Fruit fly (Drosophila melanogaster) S2 (cell line): ENCODE results near the gene CG8149.

ENCODE experiments used
- CG8478 ChIP-seq: fragments of >200 bp; optimal IDR thresholded peaks from 2 replicates; lab custom pipeline; 2018
- CTCF ChIP-seq, 2 experiments: fragments of >200 bp; optimal IDR thresholded peaks; 2 replicates each; lab custom pipeline; 2018

Gene CG8149

dm6 chr3R:9527907-9528842 lies 23.7 kb downstream of the CG8149 start:
- TF ChIP-seq CG8478 (no peak), CTCF (optimal IDR thresholded peaks at IDR 0.05; lab: Kevin White, UChicago) (no peak)

dm6 chr3R:9529387-9529897 lies 25.0 kb downstream of the CG8149 start:
- no peak for TF ChIP-seq CG8478
- no peak for TF ChIP-seq CTCF (optimal IDR thresholded peaks at IDR 0.05; lab: Kevin White, UChicago)

dm6 chr3R:9529913-9530312 lies 25.5 kb downstream of the CG8149 start:
- TF ChIP-seq CG8478, result no peak

dm6 chr3R:9532437-9533180 lies 28.2 kb downstream of the CG8149 start, which contains the start of gene by:
TSS of gene by (minus strand) at chr3R:9533011.
- no peak for TF ChIP-seq CTCF (optimal IDR thresholded peaks at IDR 0.05; lab: Kevin White, UChicago)
- TF ChIP-seq CG8478, result no peak

- TF ChIP-seq CTCF (optimal IDR thresholded peaks at IDR 0.05; lab: Kevin White, UChicago), result no peak
- TF ChIP-seq CG8478, result no peak
Measured at dm6 chr3R:9533181-9534124, 29.0 kb downstream of the CG8149 start.

dm6 chr3R:9534125-9534496 lies 29.7 kb downstream of the CG8149 start:
- TF ChIP-seq CG8478 (no peak), CTCF (optimal IDR thresholded peaks at IDR 0.05; lab: Kevin White, UChicago) (no peak)

dm6 chr3R:9534595-9535217 lies 30.2 kb downstream of the CG8149 start:
- TF ChIP-seq CTCF (optimal IDR thresholded peaks at IDR 0.05; lab: Kevin White, UChicago) (no peak), CG8478 (no peak)

dm6 chr3R:9543495-9544180 lies 39.2 kb downstream of the CG8149 start:
- TF ChIP-seq CG8478 (no peak), CTCF (optimal IDR thresholded peaks at IDR 0.05; lab: Kevin White, UChicago) (no peak)

dm6 chr3R:9546808-9547381 lies 42.4 kb downstream of the CG8149 start:
- TF ChIP-seq CTCF (optimal IDR thresholded peaks at IDR 0.05; lab: Kevin White, UChicago), result no peak
- TF ChIP-seq CG8478, result no peak

- no peak for TF ChIP-seq CG8478
- TF ChIP-seq CTCF (optimal IDR thresholded peaks at IDR 0.05; lab: Kevin White, UChicago), result no peak
Measured at dm6 chr3R:9548769-9549168, 44.3 kb downstream of the CG8149 start.

- TF ChIP-seq CTCF (optimal IDR thresholded peaks at IDR 0.05; lab: Kevin White, UChicago) (no peak), CG8478 (no peak)
Measured at dm6 chr3R:9550265-9551012, 46.0 kb downstream of the CG8149 start.

- TF ChIP-seq CTCF (optimal IDR thresholded peaks at IDR 0.05; lab: Kevin White, UChicago) (no peak), CG8478 (no peak)
Measured at dm6 chr3R:9551013-9551658, 46.7 kb downstream of the CG8149 start.
